Worm (Caenorhabditis elegans) whole organism, early embryonic: Measurements from ENCODE around the gene ins-35.
A peak's percentile ranks its signal among the peaks of the same experiment; 100 is the strongest.

Source experiments
- B0310.2 ChIP-seq: sonication (generic microtip); optimal IDR thresholded peaks from 2 replicates; lab custom pipeline; 2016; ENCODE audit warnings: mild to moderate bottlenecking, missing genetic modification characterization, missing compliant biosample characterization
- F13C5.2 ChIP-seq: sonication (generic microtip); optimal IDR thresholded peaks from 2 replicates; lab custom pipeline; 2017; ENCODE audit warnings: mild to moderate bottlenecking, missing genetic modification characterization, inconsistent platforms, missing compliant biosample characterization
- aly-1 ChIP-seq: sonication (generic microtip); optimal IDR thresholded peaks from 2 replicates; lab custom pipeline; 2016; ENCODE audit warnings: missing genetic modification characterization, missing compliant biosample characterization
- ama-1 ChIP-seq: fragments of 150-350 bp; optimal IDR thresholded peaks from 2 replicates; lab custom pipeline; 2014
- ceh-13 ChIP-seq: fragments of 200-800 bp; sonication (Bioruptor generic); optimal IDR thresholded peaks from 2 replicates; lab custom pipeline; 2018; ENCODE audit warnings: mild to moderate bottlenecking, missing genetic modification characterization, missing compliant biosample characterization
- ceh-36 ChIP-seq: sonication (generic microtip); optimal IDR thresholded peaks from 2 replicates; lab custom pipeline; 2016; ENCODE audit warnings: missing genetic modification characterization, inconsistent platforms, missing compliant biosample characterization
- ets-7 ChIP-seq: sonication (generic microtip); optimal IDR thresholded peaks from 2 replicates; lab custom pipeline; 2016; ENCODE audit warnings: missing genotype, missing genetic modification characterization, missing compliant biosample characterization
- flt-1 ChIP-seq: fragments of 200-800 bp; sonication (Bioruptor generic); IDR thresholded peaks from 2 replicates; pipeline ENCODE4 v1.3.6; 2022; ENCODE audit warnings: missing genetic modification characterization, missing compliant biosample characterization
- hmbx-1 ChIP-seq: sonication (generic microtip); optimal IDR thresholded peaks from 2 replicates; lab custom pipeline; 2016; ENCODE audit warnings: mild to moderate bottlenecking, missing genetic modification characterization, missing compliant biosample characterization
- hnd-1 ChIP-seq: sonication (generic microtip); optimal IDR thresholded peaks from 2 replicates; lab custom pipeline; 2016; ENCODE audit warnings: missing genetic modification characterization, missing compliant biosample characterization
- sea-1 ChIP-seq: fragments of 200-800 bp; sonication (Bioruptor generic); conservative IDR thresholded peaks from 2 replicates; pipeline ENCODE4 v1.3.6; 2022; ENCODE audit warnings: missing genetic modification characterization, missing compliant biosample characterization
- tra-4 ChIP-seq: sonication (generic microtip); optimal IDR thresholded peaks from 2 replicates; lab custom pipeline; 2017; ENCODE audit warnings: missing genetic modification characterization, missing compliant biosample characterization

ce11 chrV:20424229-20425182 is 49.2 kb downstream of the ins-35 start:
- TF ChIP-seq ama-1 (no peak), flt-1 (GFP tag; lab: Robert Waterston, UW) (peak; percentile 55), F13C5.2 (tag; lab: Kevin White, UChicago) (peak; percentile 69), ceh-36 (tag; lab: Kevin White, UChicago) (no peak), tra-4 (tag; lab: Kevin White, UChicago) (no peak), B0310.2 (tag; lab: Kevin White, UChicago) (peak; percentile 85), hmbx-1 (tag; lab: Kevin White, UChicago) (no peak), ceh-13 (GFP tag; lab: Kevin White, UChicago) (no peak), aly-1 (tag; lab: Kevin White, UChicago) (peak; percentile 1), hnd-1 (tag; lab: Kevin White, UChicago) (no peak), sea-1 (GFP tag; lab: Robert Waterston, UW) (0 out of 2 replicates have a peak, but pooled peaks have one; percentile 60), ets-7 (tag; lab: Kevin White, UChicago) (no peak)
